Worm (Caenorhabditis elegans) whole organism, late embryonic: ENCODE data around the gene R12B2.2.

Source experiments
- C08G9.2 ChIP-seq: sonication (generic microtip); optimal IDR thresholded peaks from 2 replicates; lab custom pipeline; 2016; ENCODE audit warnings: mild to moderate bottlenecking, missing genetic modification characterization, moderate library complexity, missing compliant biosample characterization
- C38D4.7 ChIP-seq: fragments of 200-800 bp; sonication (Bioruptor generic); optimal IDR thresholded peaks from 2 replicates; lab custom pipeline; 2018; ENCODE audit warnings: mild to moderate bottlenecking, missing genetic modification characterization, moderate library complexity, missing compliant biosample characterization
- F13H6.1 ChIP-seq: sonication (generic microtip); optimal IDR thresholded peaks from 2 replicates; lab custom pipeline; 2016; ENCODE audit warnings: missing genetic modification characterization, missing compliant biosample characterization
- T23F11.4 ChIP-seq: fragments of 200-800 bp; sonication (Bioruptor generic); optimal IDR thresholded peaks from 2 replicates; lab custom pipeline; 2018; ENCODE audit warnings: mild to moderate bottlenecking, missing genetic modification characterization, missing compliant biosample characterization
- ceh-18 ChIP-seq: sonication (generic microtip); optimal IDR thresholded peaks from 2 replicates; lab custom pipeline; 2016; ENCODE audit warnings: missing genetic modification characterization, missing compliant biosample characterization
- ceh-24 ChIP-seq: sonication (generic microtip); optimal IDR thresholded peaks from 2 replicates; lab custom pipeline; 2016; ENCODE audit warnings: mild to moderate bottlenecking, missing genetic modification characterization, missing compliant biosample characterization
- ceh-31 ChIP-seq: sonication (generic microtip); optimal IDR thresholded peaks from 2 replicates; lab custom pipeline; 2016; ENCODE audit warnings: missing genetic modification characterization, missing compliant biosample characterization
- ceh-34 ChIP-seq: sonication (generic microtip); optimal IDR thresholded peaks from 2 replicates; lab custom pipeline; 2016; ENCODE audit warnings: mild to moderate bottlenecking, missing genetic modification characterization, missing compliant biosample characterization
- ceh-45 ChIP-seq: fragments of 200-800 bp; sonication (Bioruptor generic); IDR thresholded peaks from 2 replicates; pipeline ENCODE4 v1.3.6; 2022; ENCODE audit warnings: missing genetic modification reagents, missing genetic modification characterization, missing compliant biosample characterization
- dve-1 ChIP-seq: sonication (generic microtip); optimal IDR thresholded peaks from 2 replicates; lab custom pipeline; 2017; ENCODE audit warnings: antibody characterized with exemption, mild to moderate bottlenecking, missing genetic modification characterization, missing compliant biosample characterization
- elt-2 ChIP-seq: sonication (generic microtip); optimal IDR thresholded peaks from 2 replicates; lab custom pipeline; 2016; ENCODE audit warnings: missing genetic modification reagents, missing genetic modification characterization, missing compliant biosample characterization
- ets-4 ChIP-seq: sonication (generic microtip); optimal IDR thresholded peaks from 2 replicates; lab custom pipeline; 2016; ENCODE audit warnings: missing genetic modification characterization, missing compliant biosample characterization
- eyg-1 ChIP-seq: sonication (generic microtip); optimal IDR thresholded peaks from 2 replicates; lab custom pipeline; 2016; ENCODE audit warnings: missing genotype, missing genetic modification characterization, missing compliant biosample characterization
- fkh-6 ChIP-seq: sonication (generic microtip); optimal IDR thresholded peaks from 2 replicates; lab custom pipeline; 2016; ENCODE audit warnings: missing genetic modification characterization, missing compliant biosample characterization
- hlh-6 ChIP-seq: sonication (generic microtip); optimal IDR thresholded peaks from 2 replicates; lab custom pipeline; 2016; ENCODE audit warnings: missing genotype, missing genetic modification characterization, missing compliant biosample characterization
- hlh-8 ChIP-seq: sonication (generic microtip); optimal IDR thresholded peaks from 2 replicates; lab custom pipeline; 2016; ENCODE audit warnings: missing genotype, missing genetic modification characterization, missing compliant biosample characterization
- nfya-1 ChIP-seq: sonication (generic microtip); optimal IDR thresholded peaks from 2 replicates; lab custom pipeline; 2017; ENCODE audit warnings: missing genetic modification characterization, mild to moderate bottlenecking, missing compliant biosample characterization, antibody characterized with exemption, moderate library complexity
- nhr-232 ChIP-seq: sonication (generic microtip); optimal IDR thresholded peaks from 2 replicates; lab custom pipeline; 2016; ENCODE audit warnings: missing genetic modification characterization, missing compliant biosample characterization
- npax-4 ChIP-seq: sonication (generic microtip); optimal IDR thresholded peaks from 2 replicates; lab custom pipeline; 2016; ENCODE audit warnings: missing genetic modification characterization, missing compliant biosample characterization
- odd-2 ChIP-seq: sonication (generic microtip); optimal IDR thresholded peaks from 2 replicates; lab custom pipeline; 2017; ENCODE audit warnings: antibody characterized with exemption, mild to moderate bottlenecking, missing genetic modification characterization, missing compliant biosample characterization
- pax-1 ChIP-seq: fragments of 150-350 bp; optimal IDR thresholded peaks from 2 replicates; lab custom pipeline; 2014; ENCODE audit warnings: missing biosample characterization, missing genetic modification characterization
- pros-1 ChIP-seq: fragments of 150-350 bp; optimal IDR thresholded peaks from 2 replicates; lab custom pipeline; 2014; ENCODE audit warnings: missing biosample characterization, missing genetic modification reagents, missing genetic modification characterization
- rnt-1 ChIP-seq: sonication (generic microtip); optimal IDR thresholded peaks from 2 replicates; lab custom pipeline; 2016; ENCODE audit warnings: missing genetic modification characterization, missing compliant biosample characterization
- sdc-2 ChIP-seq: sonication (generic microtip); optimal IDR thresholded peaks from 2 replicates; lab custom pipeline; 2016; ENCODE audit warnings: missing genotype, missing genetic modification characterization, missing compliant biosample characterization
- sox-2 ChIP-seq: fragments of 200-800 bp; sonication (Bioruptor generic); IDR thresholded peaks from 2 replicates; pipeline ENCODE4 v1.3.6; 2022; ENCODE audit warnings: missing genetic modification reagents, missing genetic modification characterization, missing compliant biosample characterization
- tbx-2 ChIP-seq: sonication (generic microtip); optimal IDR thresholded peaks from 2 replicates; lab custom pipeline; 2016; ENCODE audit warnings: missing genetic modification characterization, missing compliant biosample characterization
- unc-3 ChIP-seq, 2 experiments: fragments of 200-800 bp in 1 of 2; sonication (Bioruptor generic) in 1 of 2; sonication (generic microtip) in 1 of 2; conservative IDR thresholded peaks in 1 of 2; optimal IDR thresholded peaks in 1 of 2; 2 replicates each; pipeline versions ENCODE4 v1.3.6 to Lab custom; 2016 to 2022; ENCODE audit warnings: missing compliant biosample characterization in 2 of 2, missing genetic modification characterization in 2 of 2, missing genetic modification reagents in 1 of 2
- unc-42 ChIP-seq: sonication (generic microtip); optimal IDR thresholded peaks from 2 replicates; lab custom pipeline; 2016; ENCODE audit warnings: missing genotype, missing genetic modification characterization, missing compliant biosample characterization
- unc-55 ChIP-seq: sonication (generic microtip); optimal IDR thresholded peaks from 2 replicates; lab custom pipeline; 2017; ENCODE audit warnings: missing biosample characterization, missing genetic modification reagents, missing genetic modification characterization

Gene R12B2.2

DNA sequence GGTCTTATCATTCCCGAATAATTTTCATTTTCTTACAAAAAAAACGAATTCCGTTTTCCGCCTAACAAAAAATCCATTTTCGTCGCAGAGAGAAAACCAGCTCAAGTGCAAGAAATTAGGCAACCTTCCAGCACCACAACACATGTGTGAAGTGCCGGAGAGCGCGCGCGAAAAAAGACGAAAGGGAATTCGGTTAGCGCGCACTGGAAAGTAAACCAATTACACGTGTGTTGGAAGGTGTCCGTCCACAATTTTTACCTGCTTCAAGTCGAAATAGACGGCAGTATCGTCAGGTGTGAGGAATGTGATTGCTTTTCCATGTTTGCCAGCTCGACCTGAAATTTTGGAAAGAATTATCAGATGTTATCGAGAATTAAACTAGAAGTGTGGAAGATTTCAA, 27.8 kb downstream of the R12B2.2 start:
- no peak for TF ChIP-seq hlh-6 (tag; lab: Kevin White, UChicago)
- TF ChIP-seq ceh-45 (GFP tag; lab: Robert Waterston, UW): no peak
- no peak for TF ChIP-seq unc-3 (GFP tag; conservative IDR thresholded peaks at IDR 0.05; lab: Robert Waterston, UW)
- no peak for TF ChIP-seq unc-3 (tag; optimal IDR thresholded peaks at IDR 0.05; lab: Kevin White, UChicago)
- no peak for TF ChIP-seq dve-1
- peak; percentile 61 for TF ChIP-seq unc-42 (tag; lab: Kevin White, UChicago)
- TF ChIP-seq sox-2 (GFP tag; lab: Robert Waterston, UW): no peak

DNA sequence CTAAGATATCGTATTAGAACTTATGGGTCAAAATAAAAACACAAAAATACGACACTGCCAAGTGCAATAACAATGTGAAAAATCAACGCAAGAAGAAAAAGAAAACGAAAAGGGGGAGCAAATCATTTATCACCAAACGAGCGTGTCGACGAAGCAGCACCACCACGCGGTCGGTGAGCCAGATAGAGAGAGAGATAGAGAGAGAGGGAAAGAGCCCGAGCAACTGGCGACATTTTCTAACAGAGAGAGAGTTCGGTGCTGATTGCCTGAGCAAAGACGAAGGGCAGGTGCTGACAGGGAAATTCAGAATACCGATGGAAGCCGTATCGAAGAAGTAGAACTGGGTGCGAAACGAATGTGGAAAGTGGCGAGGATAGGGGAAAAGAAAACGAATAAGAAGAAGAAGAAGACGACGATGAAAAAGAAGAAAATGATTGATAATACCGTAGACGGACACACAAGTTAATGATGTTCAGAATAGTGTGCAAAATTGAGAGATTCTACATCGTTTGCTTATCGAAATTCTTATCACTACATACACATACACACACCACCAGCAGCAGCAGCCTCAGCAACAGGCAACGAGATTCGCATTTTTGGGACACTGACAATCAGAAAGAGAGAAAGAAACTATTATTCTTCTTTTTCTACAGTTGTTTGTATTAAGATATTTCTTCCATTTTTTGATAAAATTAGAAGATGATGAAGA, 28.5 kb downstream of the R12B2.2 start:
- TF ChIP-seq rnt-1 (peak; percentile 49), ceh-34 (tag; lab: Kevin White, UChicago) (peak; percentile 23), npax-4 (tag; lab: Kevin White, UChicago) (no peak), ceh-18 (tag; lab: Kevin White, UChicago) (peak; percentile 63), eyg-1 (tag; lab: Kevin White, UChicago) (no peak), elt-2 (tag; lab: Kevin White, UChicago) (peak; percentile 89), C08G9.2 (tag; lab: Kevin White, UChicago) (peak; percentile 46), ets-4 (tag; lab: Kevin White, UChicago) (peak; percentile 26), fkh-6 (tag; lab: Kevin White, UChicago) (no peak)

DNA sequence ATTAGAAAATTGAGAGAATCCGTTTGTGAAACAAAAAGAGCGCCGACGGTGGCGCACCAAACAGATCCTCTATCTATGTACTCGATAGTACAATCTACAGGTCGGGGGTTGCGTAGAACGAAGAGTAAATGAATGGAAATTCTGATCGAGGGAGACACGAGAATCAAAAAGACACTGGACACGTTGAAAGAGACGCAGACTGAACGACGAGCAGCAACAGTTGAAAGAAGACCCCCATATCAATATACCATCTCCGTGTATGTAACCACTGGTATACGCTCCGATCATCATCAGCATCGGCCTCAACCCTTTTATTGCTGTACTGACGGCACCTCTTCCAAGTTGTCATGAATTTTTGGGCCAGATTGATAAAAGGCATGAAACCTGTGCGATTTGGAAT, 29.4 kb downstream of the R12B2.2 start:
- no peak for TF ChIP-seq dve-1
- no peak for TF ChIP-seq unc-55 (GFP tag; lab: Kevin White, UChicago)
- no peak for TF ChIP-seq ceh-24
- TF ChIP-seq pax-1 (tag; lab: Kevin White, UChicago): no peak
- no peak for TF ChIP-seq pros-1 (tag; lab: Kevin White, UChicago)
- TF ChIP-seq T23F11.4 (GFP tag; lab: Kevin White, UChicago): no peak
- no peak for TF ChIP-seq ets-4 (tag; lab: Kevin White, UChicago)

DNA sequence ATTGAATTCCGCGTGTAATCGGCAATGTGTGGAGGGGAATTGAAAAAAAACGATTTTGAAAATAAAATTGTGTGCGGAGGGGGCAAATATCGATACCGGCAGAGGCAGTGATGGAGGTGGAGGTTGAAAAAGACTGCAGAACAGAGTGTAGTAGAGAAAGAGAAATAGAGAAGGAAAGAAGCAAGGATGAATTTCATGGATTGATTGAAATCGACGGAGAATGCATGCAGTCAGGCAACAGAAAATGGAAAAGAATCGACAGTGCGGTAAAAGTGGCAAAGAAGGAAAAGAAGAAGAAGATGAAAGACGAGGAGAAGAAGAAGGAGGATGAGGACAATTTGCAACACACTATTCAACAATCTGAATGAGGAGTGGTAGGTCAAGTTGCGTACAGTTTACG, 30.0 kb downstream of the R12B2.2 start, which contains the start of gene W04D12.1:
Gene W04D12.1 (plus strand): TSS at position 111 of the 400 bp plus-strand sequence.
- TF ChIP-seq C38D4.7 (GFP tag; lab: Kevin White, UChicago): peak; percentile 18
- TF ChIP-seq nfya-1 (tag; lab: Kevin White, UChicago): peak; percentile 4
- TF ChIP-seq sdc-2: peak; percentile 7
- TF ChIP-seq ceh-31 (tag; lab: Kevin White, UChicago): no peak

DNA sequence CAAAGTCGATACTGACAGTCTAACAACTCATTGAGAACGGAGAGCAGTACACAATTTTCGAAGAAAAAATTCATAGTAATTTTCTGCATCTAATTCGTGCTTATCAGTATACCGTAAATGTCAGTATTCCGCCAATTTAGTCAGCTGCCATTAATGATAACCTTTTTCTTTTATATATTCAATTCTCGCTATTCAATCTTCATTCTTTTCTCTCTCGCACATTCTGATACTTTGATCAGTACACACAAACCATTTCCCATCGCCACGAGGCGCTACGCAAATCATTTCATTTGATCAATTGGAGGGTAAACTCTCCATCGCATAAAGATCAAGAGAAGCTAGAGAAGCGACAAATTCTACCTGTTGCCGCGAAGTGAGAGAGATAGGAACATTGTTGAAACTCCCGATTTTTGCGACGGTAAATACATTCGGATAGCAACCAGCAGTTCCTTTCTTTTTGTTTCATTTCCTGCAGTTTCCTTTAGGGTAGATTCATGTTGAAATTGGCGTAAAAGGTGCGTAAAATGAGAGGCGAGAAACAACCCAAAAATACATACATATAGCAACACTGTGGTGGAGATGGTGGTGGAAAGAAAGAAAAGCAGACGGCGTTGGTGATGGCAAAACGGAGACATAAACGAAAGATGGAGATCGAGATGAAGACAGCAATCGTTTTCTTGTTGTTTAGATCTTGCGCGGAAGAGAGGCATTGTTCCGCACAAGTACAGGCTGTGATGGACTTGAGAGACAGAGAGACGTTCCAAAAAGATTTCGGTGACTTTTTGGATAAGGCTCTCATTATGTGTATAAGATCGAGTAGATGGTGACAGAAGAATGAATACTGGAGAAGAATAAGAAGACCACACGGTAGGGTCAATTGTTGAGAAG, 31.6 kb downstream of the R12B2.2 start:
- no peak for TF ChIP-seq npax-4 (tag; lab: Kevin White, UChicago)
- no peak for TF ChIP-seq nhr-232 (tag; lab: Kevin White, UChicago)
- peak; percentile 39 for TF ChIP-seq ceh-18 (tag; lab: Kevin White, UChicago)
- TF ChIP-seq hlh-8 (tag; lab: Kevin White, UChicago): no peak
- no peak for TF ChIP-seq tbx-2
- TF ChIP-seq F13H6.1 (tag; lab: Kevin White, UChicago): no peak
- peak; percentile 13 for TF ChIP-seq ets-4 (tag; lab: Kevin White, UChicago)
- no peak for TF ChIP-seq odd-2
- peak; percentile 9 for TF ChIP-seq rnt-1
- TF ChIP-seq ceh-34 (tag; lab: Kevin White, UChicago): no peak
- peak; percentile 14 for TF ChIP-seq unc-55 (GFP tag; lab: Kevin White, UChicago)
